Worm (Caenorhabditis elegans): ENCODE data around the gene F47F2.3.

- TF ChIP-seq ZK546.5 (tag; optimal IDR thresholded peaks at IDR 0.05) (no peak), lsy-2 (tag; optimal IDR thresholded peaks at IDR 0.05) (no peak), lin-13 (GFP tag; optimal IDR thresholded peaks at IDR 0.05) (no peak), lir-3 (tag; optimal IDR thresholded peaks at IDR 0.05) (no peak), ceh-62 (tag; optimal IDR thresholded peaks at IDR 0.05) (no peak), ZK337.2 (GFP tag; IDR thresholded peaks at IDR 0.05) (no peak), nhr-28 (tag; optimal IDR thresholded peaks at IDR 0.05) (no peak), aly-2 (tag; optimal IDR thresholded peaks at IDR 0.05) (no peak), pha-4 (GFP tag; IDR thresholded peaks at IDR 0.05) (no peak), pha-4 (tag; optimal IDR thresholded peaks at IDR 0.05) (no peak), dpl-1 (GFP tag; optimal IDR thresholded peaks at IDR 0.05) (no peak), spr-1 (tag; optimal IDR thresholded peaks at IDR 0.05) (no peak)
Measured at ce11 chrX:3911280-3911679, 15.8 kb upstream of the F47F2.3 start, which contains the start of gene T22B2.5.

Measured in whole organism, L4 larva.